Worm (Caenorhabditis elegans) whole organism, L4 larva: ENCODE measurements around the gene H02F09.2.
A peak's percentile ranks its signal among the peaks of the same experiment; 100 is the strongest.

Experiments used
- F49E8.2 ChIP-seq: sonication (generic microtip); optimal IDR thresholded peaks from 2 replicates; lab custom pipeline; 2016; ENCODE audit warnings: missing compliant biosample characterization, mild to moderate bottlenecking, missing genetic modification characterization, borderline replicate concordance
- R02D3.7 ChIP-seq: fragments of 150-350 bp; sonication (generic microtip); optimal IDR thresholded peaks from 3 replicates; lab custom pipeline; 2014; ENCODE audit warnings: missing biosample characterization, missing genetic modification characterization
- T26A8.4 ChIP-seq: fragments of 200-800 bp; sonication (Bioruptor generic); IDR thresholded peaks from 2 replicates; pipeline ENCODE4 v1.3.6; 2022; ENCODE audit warnings: missing genetic modification characterization, missing compliant biosample characterization
- Y48G9A.11 ChIP-seq: fragments of 200-800 bp; sonication (Bioruptor generic); IDR thresholded peaks from 2 replicates; pipeline ENCODE4 v1.3.6; 2022; ENCODE audit warnings: missing genetic modification reagents, missing genetic modification characterization, missing compliant biosample characterization
- Y5F2A.4 ChIP-seq: fragments of 200-800 bp; sonication (Bioruptor generic); optimal IDR thresholded peaks from 2 replicates; lab custom pipeline; 2018; ENCODE audit warnings: mild to moderate bottlenecking, missing genetic modification characterization, missing compliant biosample characterization
- ZK337.2 ChIP-seq: fragments of 200-800 bp; sonication (Bioruptor generic); IDR thresholded peaks from 2 replicates; pipeline ENCODE4 v1.3.6; 2022; ENCODE audit warnings: missing genetic modification reagents, missing genetic modification characterization, missing compliant biosample characterization
- aha-1 ChIP-seq: fragments of 150-350 bp; peaks from one replicate; lab custom pipeline; 2014; ENCODE audit warnings: missing biosample characterization, missing genetic modification characterization
- aly-2 ChIP-seq: sonication (generic microtip); optimal IDR thresholded peaks from 2 replicates; lab custom pipeline; 2018; ENCODE audit warnings: missing biosample characterization, missing genetic modification characterization
- ama-1 ChIP-seq: fragments of 150-350 bp; optimal IDR thresholded peaks from 2 replicates; lab custom pipeline; 2014; ENCODE audit warnings: inconsistent platforms, mixed read lengths
- arid-1 ChIP-seq: fragments of 200-800 bp; sonication (Bioruptor generic); conservative IDR thresholded peaks from 2 replicates; pipeline ENCODE4 v1.3.6; 2022; ENCODE audit warnings: missing genetic modification reagents, missing genetic modification characterization, missing compliant biosample characterization
- attf-4 ChIP-seq: sonication (generic microtip); optimal IDR thresholded peaks from 3 replicates; lab custom pipeline; 2017; ENCODE audit warnings: missing biosample characterization, missing genetic modification characterization
- ces-1 ChIP-seq: fragments of 150-350 bp; sonication (generic microtip); optimal IDR thresholded peaks from 4 replicates; lab custom pipeline; 2014; ENCODE audit warnings: missing biosample characterization, missing genetic modification reagents, missing genetic modification characterization
- ctbp-1 ChIP-seq: fragments of 200-800 bp; sonication (Bioruptor generic); IDR thresholded peaks from 2 replicates; pipeline ENCODE4 v1.3.6; 2022; ENCODE audit warnings: missing genetic modification reagents, missing genetic modification characterization, missing compliant biosample characterization
- daf-12 ChIP-seq: fragments of 150-350 bp; optimal IDR thresholded peaks from 2 replicates; lab custom pipeline; 2014; ENCODE audit warnings: missing biosample characterization, missing genetic modification reagents, missing genetic modification characterization
- dve-1 ChIP-seq: sonication (generic microtip); optimal IDR thresholded peaks from 2 replicates; lab custom pipeline; 2017; ENCODE audit warnings: antibody characterized with exemption, mild to moderate bottlenecking, missing genetic modification characterization, missing compliant biosample characterization; ENCODE audit not compliant: insufficient read depth
- hif-1 ChIP-seq, 2 experiments: sonication (generic microtip); optimal IDR thresholded peaks; 2 replicates each; lab custom pipeline; 2016 to 2017; ENCODE audit warnings: missing compliant biosample characterization in 2 of 2, missing genetic modification characterization in 2 of 2, missing genetic modification reagents in 2 of 2, missing genotype in 2 of 2, mild to moderate bottlenecking in 1 of 2
- hmg-1.1 ChIP-seq: fragments of 200-800 bp; sonication (Bioruptor generic); IDR thresholded peaks from 2 replicates; pipeline ENCODE4 v1.3.6; 2022; ENCODE audit warnings: missing genetic modification reagents, missing genetic modification characterization, missing compliant biosample characterization
- lin-29 ChIP-seq: fragments of 200-800 bp; sonication (Bioruptor generic); IDR thresholded peaks from 2 replicates; pipeline ENCODE4 v1.3.6; 2022; ENCODE audit warnings: missing genetic modification reagents, missing genetic modification characterization, missing compliant biosample characterization
- lin-38 ChIP-seq: fragments of 200-800 bp; sonication (Bioruptor generic); IDR thresholded peaks from 2 replicates; pipeline ENCODE4 v1.3.6; 2022; ENCODE audit warnings: missing genetic modification reagents, missing genetic modification characterization, missing compliant biosample characterization
- madf-9 ChIP-seq: fragments of 200-800 bp; sonication (Bioruptor generic); conservative IDR thresholded peaks from 2 replicates; pipeline ENCODE4 v1.3.6; 2022; ENCODE audit warnings: missing genetic modification reagents, missing genetic modification characterization, missing compliant biosample characterization
- mxl-2 ChIP-seq: fragments of 200-800 bp; sonication (Bioruptor generic); conservative IDR thresholded peaks from 2 replicates; pipeline ENCODE4 v1.3.6; 2022; ENCODE audit warnings: missing genetic modification reagents, missing genetic modification characterization, missing compliant biosample characterization
- mxl-3 ChIP-seq: fragments of 200-800 bp; sonication (Bioruptor generic); optimal IDR thresholded peaks from 2 replicates; lab custom pipeline; 2018; ENCODE audit warnings: mild to moderate bottlenecking, missing genetic modification characterization, missing compliant biosample characterization
- nhr-10 ChIP-seq: fragments of 150-350 bp; optimal IDR thresholded peaks from 2 replicates; lab custom pipeline; 2014; ENCODE audit warnings: missing biosample characterization, missing genetic modification characterization
- nhr-111 ChIP-seq: fragments of 200-800 bp; sonication (Bioruptor generic); optimal IDR thresholded peaks from 2 replicates; lab custom pipeline; 2018; ENCODE audit warnings: mild to moderate bottlenecking, missing genetic modification characterization, missing compliant biosample characterization
- nhr-28 ChIP-seq: fragments of 150-350 bp; optimal IDR thresholded peaks from 2 replicates; lab custom pipeline; 2014; ENCODE audit warnings: missing biosample characterization, missing genetic modification characterization
- nhr-41 ChIP-seq: fragments of 200-800 bp; sonication (Bioruptor generic); IDR thresholded peaks from 2 replicates; pipeline ENCODE4 v1.3.6; 2022; ENCODE audit warnings: missing genetic modification reagents, missing genetic modification characterization, missing compliant biosample characterization
- nhr-42 ChIP-seq: fragments of 200-800 bp; sonication (Bioruptor generic); IDR thresholded peaks from 2 replicates; pipeline ENCODE4 v1.3.6; 2022; ENCODE audit warnings: missing genetic modification characterization, missing compliant biosample characterization
- php-3 ChIP-seq: fragments of 200-800 bp; sonication (Bioruptor generic); IDR thresholded peaks from 2 replicates; pipeline ENCODE4 v1.3.6; 2022; ENCODE audit warnings: missing genetic modification reagents, missing genetic modification characterization, missing compliant biosample characterization
- pqm-1 ChIP-seq: sonication (generic microtip); optimal IDR thresholded peaks from 2 replicates; lab custom pipeline; 2017; ENCODE audit warnings: missing biosample characterization, missing genetic modification characterization
- set-16 ChIP-seq: fragments of 200-800 bp; sonication (Bioruptor generic); IDR thresholded peaks from 2 replicates; pipeline ENCODE4 v1.3.6; 2022; ENCODE audit warnings: missing genetic modification reagents, missing genetic modification characterization, missing compliant biosample characterization
- skn-1 ChIP-seq: fragments of 150-350 bp; optimal IDR thresholded peaks from 2 replicates; lab custom pipeline; 2014; ENCODE audit warnings: missing biosample characterization, missing genetic modification characterization
- tra-1 ChIP-seq: fragments of 200-800 bp; sonication (Bioruptor generic); IDR thresholded peaks from 2 replicates; pipeline ENCODE4 v1.3.6; 2022; ENCODE audit warnings: missing genetic modification reagents, missing genetic modification characterization, missing compliant biosample characterization
- unc-130 ChIP-seq: sonication (generic microtip); optimal IDR thresholded peaks from 2 replicates; lab custom pipeline; 2016; ENCODE audit warnings: missing genetic modification reagents, missing genetic modification characterization, missing compliant biosample characterization
- unc-62 ChIP-seq, 3 experiments: fragments of 150-350 bp in 1 of 3; sonication (generic microtip); optimal IDR thresholded peaks in 2 of 3; peaks in 1 of 3; 1 replicate in 1 of 3; 2 replicates in 2 of 3; lab custom pipeline; 2014 to 2017; ENCODE audit warnings: missing biosample characterization in 3 of 3, missing genetic modification characterization in 3 of 3, missing genetic modification reagents in 3 of 3, missing genotype in 1 of 3
- zfp-2 ChIP-seq: sonication (generic microtip); optimal IDR thresholded peaks from 2 replicates; lab custom pipeline; 2016; ENCODE audit warnings: mild to moderate bottlenecking, missing genetic modification characterization, missing compliant biosample characterization
- zip-11 ChIP-seq: fragments of 200-800 bp; sonication (Bioruptor generic); IDR thresholded peaks from 2 replicates; pipeline ENCODE4 v1.3.6; 2022; ENCODE audit warnings: missing genetic modification characterization, missing compliant biosample characterization
- zip-2 ChIP-seq: fragments of 150-350 bp; optimal IDR thresholded peaks from 2 replicates; lab custom pipeline; 2014; ENCODE audit warnings: missing biosample characterization, missing genetic modification characterization
- ztf-11 ChIP-seq: fragments of 150-350 bp; optimal IDR thresholded peaks from 2 replicates; lab custom pipeline; 2014; ENCODE audit warnings: missing biosample characterization, missing genetic modification characterization
- ztf-7 ChIP-seq: fragments of 150-350 bp; optimal IDR thresholded peaks from 2 replicates; lab custom pipeline; 2014; ENCODE audit warnings: missing biosample characterization, missing genetic modification characterization

The H02F09.2 gene

ce11 chrX:1620678-1621449 lies 48.8 kb downstream of the H02F09.2 start, which contains the start of gene H11E01.2:
H11E01.2 (plus strand) TSS chrX:1621057.
- TF ChIP-seq ctbp-1 (GFP tag; lab: Robert Waterston, UW) (no peak), ztf-7 (tag; lab: Kevin White, UChicago) (no peak), attf-4 (tag; lab: Kevin White, UChicago) (no peak), dve-1 (tag; lab: Kevin White, UChicago) (no peak), unc-62 (GFP tag; optimal IDR thresholded peaks at IDR 0.05 in 1 of 2; lab: Kevin White, UChicago) (peak in 1 of 2 experiments; percentile 4), unc-62 (tag; optimal IDR thresholded peaks at IDR 0.05; lab: Kevin White, UChicago) (no peak), mxl-2 (GFP tag; lab: Robert Waterston, UW) (no peak), aha-1 (tag; lab: Kevin White, UChicago) (peak; percentile 95), daf-12 (tag; lab: Kevin White, UChicago) (no peak), lin-29 (GFP tag; lab: Robert Waterston, UW) (no peak), unc-130 (GFP tag; lab: Kevin White, UChicago) (no peak), zfp-2 (tag; lab: Kevin White, UChicago) (no peak), skn-1 (tag; lab: Kevin White, UChicago) (no peak), mxl-3 (GFP tag; lab: Kevin White, UChicago) (no peak), madf-9 (GFP tag; lab: Robert Waterston, UW) (no peak), nhr-42 (GFP tag; lab: Robert Waterston, UW) (no peak), R02D3.7 (no peak), aly-2 (tag; lab: Kevin White, UChicago) (no peak), set-16 (peak; percentile 85), tra-1 (GFP tag; lab: Robert Waterston, UW) (no peak), ZK337.2 (GFP tag; lab: Robert Waterston, UW) (no peak), nhr-111 (GFP tag; lab: Kevin White, UChicago) (no peak), ces-1 (no peak), nhr-28 (peak; percentile 2), T26A8.4 (GFP tag; lab: Robert Waterston, UW) (no peak), zip-2 (no peak), ama-1 (no peak), arid-1 (no peak), php-3 (no peak), hif-1 (tag; optimal IDR thresholded peaks at IDR 0.05; lab: Kevin White, UChicago) (peak in 1 of 2 experiments; percentile 51), nhr-10 (tag; lab: Kevin White, UChicago) (no peak), Y5F2A.4 (GFP tag; lab: Kevin White, UChicago) (no peak), hmg-1.1 (GFP tag; lab: Robert Waterston, UW) (no peak), pqm-1 (tag; lab: Kevin White, UChicago) (no peak), lin-38 (GFP tag; lab: Robert Waterston, UW) (no peak), F49E8.2 (tag; lab: Kevin White, UChicago) (no peak), zip-11 (no peak)

DNA sequence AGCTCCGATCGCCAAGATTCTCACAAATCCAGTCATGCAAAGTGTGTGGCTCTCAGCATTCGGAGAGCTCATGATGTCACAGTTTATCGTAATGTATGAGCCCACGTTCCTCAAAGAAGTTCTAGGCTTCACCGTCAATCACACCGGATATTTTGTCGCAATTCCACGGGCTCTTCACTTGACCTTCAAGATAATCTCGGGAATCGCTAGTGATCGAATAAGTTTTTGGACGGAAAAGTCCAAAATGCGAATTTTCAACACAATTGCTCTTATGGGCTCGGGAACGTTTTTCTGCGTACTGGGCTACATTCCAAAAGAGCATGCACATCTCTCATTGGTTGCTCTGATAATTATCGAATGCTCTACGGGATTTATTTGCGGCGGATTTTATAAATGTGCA lies 51.0 kb downstream of the H02F09.2 start:
- TF ChIP-seq nhr-111 (GFP tag; lab: Kevin White, UChicago) (no peak), aha-1 (tag; lab: Kevin White, UChicago) (peak; percentile 79), nhr-41 (GFP tag; lab: Robert Waterston, UW) (no peak), unc-62 (GFP tag; optimal IDR thresholded peaks at IDR 0.05 in 1 of 2; lab: Kevin White, UChicago) (peak in 1 of 2 experiments; percentile 76), unc-62 (tag; optimal IDR thresholded peaks at IDR 0.05; lab: Kevin White, UChicago) (no peak), ztf-11 (no peak), zfp-2 (tag; lab: Kevin White, UChicago) (no peak), mxl-3 (GFP tag; lab: Kevin White, UChicago) (no peak), F49E8.2 (tag; lab: Kevin White, UChicago) (no peak), Y48G9A.11 (GFP tag; lab: Robert Waterston, UW) (no peak), T26A8.4 (GFP tag; lab: Robert Waterston, UW) (no peak), set-16 (no peak)
